Worm (Caenorhabditis elegans) whole organism, L1 larva: ENCODE data around the gene phf-5.
A peak's percentile ranks its signal among the peaks of the same experiment; 100 is the strongest.

Source experiments
- C04F5.9 ChIP-seq: sonication (generic microtip); optimal IDR thresholded peaks from 2 replicates; lab custom pipeline; 2016; ENCODE audit warnings: missing genetic modification characterization, missing compliant biosample characterization
- C16A3.4 ChIP-seq: fragments of 150-350 bp; optimal IDR thresholded peaks from 2 replicates; lab custom pipeline; 2014; ENCODE audit warnings: missing biosample characterization, missing genetic modification characterization
- Y116A8C.19 ChIP-seq: sonication (generic microtip); optimal IDR thresholded peaks from 2 replicates; lab custom pipeline; 2016; ENCODE audit warnings: missing compliant biosample characterization, missing genetic modification characterization, borderline replicate concordance
- aly-2 ChIP-seq: fragments of 150-350 bp; optimal IDR thresholded peaks from 2 replicates; lab custom pipeline; 2014; ENCODE audit warnings: missing biosample characterization, missing genetic modification characterization
- ceh-82 ChIP-seq, 3 experiments: fragments of 150-350 bp in 1 of 3; sonication (generic microtip) in 2 of 3; optimal IDR thresholded peaks; 2 replicates each; lab custom pipeline; 2014 to 2017; ENCODE audit warnings: missing biosample characterization in 3 of 3, missing genetic modification characterization in 3 of 3
- ceh-90 ChIP-seq: sonication (generic microtip); optimal IDR thresholded peaks from 2 replicates; lab custom pipeline; 2016; ENCODE audit warnings: missing genetic modification characterization, missing compliant biosample characterization
- dpl-1 ChIP-seq, 3 experiments: fragments of 150-350 bp in 2 of 3; sonication (generic microtip) in 1 of 3; optimal IDR thresholded peaks; 2 replicates each; lab custom pipeline; 2014 to 2017; ENCODE audit warnings: missing biosample characterization in 3 of 3, missing genetic modification characterization in 3 of 3, missing genetic modification reagents in 3 of 3
- efl-1 ChIP-seq, 4 experiments: fragments of 150-350 bp; optimal IDR thresholded peaks in 3 of 4; peaks in 1 of 4; 1 replicate in 1 of 4; 2 replicates in 3 of 4; lab custom pipeline; 2014; ENCODE audit warnings: missing biosample characterization in 2 of 4, missing genetic modification characterization in 2 of 4, missing genetic modification reagents in 2 of 4
- egl-13 ChIP-seq: sonication (generic microtip); optimal IDR thresholded peaks from 2 replicates; lab custom pipeline; 2016; ENCODE audit warnings: missing genotype, missing genetic modification reagents, missing genetic modification characterization, missing compliant biosample characterization
- elt-2 ChIP-seq: sonication (generic microtip); optimal IDR thresholded peaks from 2 replicates; lab custom pipeline; 2016; ENCODE audit warnings: missing genetic modification characterization, mild to moderate bottlenecking, inconsistent platforms, missing compliant biosample characterization, missing genetic modification reagents
- elt-3 ChIP-seq, 6 experiments: fragments of 150-350 bp in 1 of 6; sonication (generic microtip); optimal IDR thresholded peaks; 2 replicates each; lab custom pipeline; 2017 to 2018; ENCODE audit warnings: missing biosample characterization in 6 of 6, missing genetic modification characterization in 6 of 6, inconsistent platforms in 1 of 6
- fkh-4 ChIP-seq: sonication (generic microtip); optimal IDR thresholded peaks from 2 replicates; lab custom pipeline; 2016; ENCODE audit warnings: missing compliant biosample characterization, missing genetic modification characterization, borderline replicate concordance
- fkh-8 ChIP-seq: sonication (generic microtip); optimal IDR thresholded peaks from 2 replicates; lab custom pipeline; 2016; ENCODE audit warnings: mild to moderate bottlenecking, missing genetic modification characterization, missing compliant biosample characterization
- fos-1 ChIP-seq: fragments of 150-350 bp; optimal IDR thresholded peaks from 2 replicates; lab custom pipeline; 2014; ENCODE audit warnings: missing biosample characterization, missing genetic modification characterization
- grh-1 ChIP-seq: fragments of 200-800 bp; sonication (Bioruptor generic); IDR thresholded peaks from 2 replicates; pipeline ENCODE4 v1.3.6; 2022; ENCODE audit warnings: missing genetic modification reagents, missing genetic modification characterization, missing compliant biosample characterization
- hlh-17 ChIP-seq: fragments of 200-800 bp; sonication (Bioruptor generic); optimal IDR thresholded peaks from 2 replicates; lab custom pipeline; 2018; ENCODE audit warnings: missing genetic modification characterization, mild to moderate bottlenecking, missing compliant biosample characterization, moderate library complexity, borderline replicate concordance
- jun-1 ChIP-seq: fragments of 150-350 bp; optimal IDR thresholded peaks from 2 replicates; lab custom pipeline; 2014; ENCODE audit warnings: missing biosample characterization, missing genetic modification reagents, missing genetic modification characterization
- lin-14 ChIP-seq: fragments of 200-800 bp; sonication (Bioruptor generic); optimal IDR thresholded peaks from 2 replicates; lab custom pipeline; 2018; ENCODE audit warnings: mild to moderate bottlenecking, missing genetic modification characterization, moderate library complexity, missing compliant biosample characterization
- lin-39 ChIP-seq: fragments of 150-350 bp; optimal IDR thresholded peaks from 2 replicates; lab custom pipeline; 2014; ENCODE audit warnings: missing biosample characterization, missing genetic modification reagents, missing genetic modification characterization
- mab-9 ChIP-seq: fragments of 200-800 bp; sonication (Bioruptor generic); IDR thresholded peaks from 2 replicates; pipeline ENCODE4 v1.3.6; 2022; ENCODE audit warnings: missing genetic modification reagents, missing genetic modification characterization, missing compliant biosample characterization
- mdl-1 ChIP-seq, 2 experiments: fragments of 150-350 bp; optimal IDR thresholded peaks; 2 replicates each; lab custom pipeline; 2014 to 2017; ENCODE audit warnings: missing biosample characterization in 2 of 2, missing genetic modification characterization in 2 of 2, inconsistent platforms in 1 of 2
- nhr-12 ChIP-seq: sonication (generic microtip); optimal IDR thresholded peaks from 2 replicates; lab custom pipeline; 2017; ENCODE audit warnings: missing biosample characterization, missing genetic modification characterization
- nhr-47 ChIP-seq: sonication (generic microtip); optimal IDR thresholded peaks from 2 replicates; lab custom pipeline; 2016; ENCODE audit warnings: mild to moderate bottlenecking, missing genetic modification characterization, moderate library complexity, missing compliant biosample characterization
- nhr-71 ChIP-seq: sonication (generic microtip); optimal IDR thresholded peaks from 2 replicates; lab custom pipeline; 2016; ENCODE audit warnings: mild to moderate bottlenecking, missing genetic modification characterization, moderate library complexity, missing compliant biosample characterization
- nhr-76 ChIP-seq: sonication (generic microtip); optimal IDR thresholded peaks from 2 replicates; lab custom pipeline; 2017; ENCODE audit warnings: missing biosample characterization, missing genetic modification characterization
- nhr-77 ChIP-seq: fragments of 150-350 bp; optimal IDR thresholded peaks from 2 replicates; lab custom pipeline; 2014; ENCODE audit warnings: missing biosample characterization, missing genetic modification characterization
- nhr-85 ChIP-seq: sonication (generic microtip); peaks from one replicate; lab custom pipeline; 2016; ENCODE audit warnings: missing genetic modification characterization, inconsistent platforms, missing compliant biosample characterization
- pax-3 ChIP-seq: fragments of 200-800 bp; sonication (Bioruptor generic); optimal IDR thresholded peaks from 2 replicates; lab custom pipeline; 2018; ENCODE audit warnings: mild to moderate bottlenecking, missing genetic modification characterization, moderate library complexity, missing compliant biosample characterization
- skn-1 ChIP-seq: fragments of 150-350 bp; optimal IDR thresholded peaks from 2 replicates; lab custom pipeline; 2014; ENCODE audit warnings: missing biosample characterization, missing genetic modification characterization
- sptf-1 ChIP-seq: fragments of 150-350 bp; optimal IDR thresholded peaks from 2 replicates; lab custom pipeline; 2014; ENCODE audit warnings: missing biosample characterization, missing genetic modification characterization
- sup-37 ChIP-seq: fragments of 200-800 bp; sonication (Bioruptor generic); optimal IDR thresholded peaks from 2 replicates; lab custom pipeline; 2018; ENCODE audit warnings: mild to moderate bottlenecking, missing genetic modification characterization, missing compliant biosample characterization
- swsn-7 ChIP-seq: sonication (generic microtip); optimal IDR thresholded peaks from 2 replicates; lab custom pipeline; 2016; ENCODE audit warnings: missing genetic modification characterization, missing compliant biosample characterization
- vab-15 ChIP-seq: sonication (generic microtip); optimal IDR thresholded peaks from 2 replicates; lab custom pipeline; 2017; ENCODE audit warnings: missing genotype, mild to moderate bottlenecking, missing genetic modification characterization, missing compliant biosample characterization
- xbp-1 ChIP-seq: sonication (generic microtip); optimal IDR thresholded peaks from 2 replicates; lab custom pipeline; 2016; ENCODE audit warnings: missing genetic modification characterization, missing compliant biosample characterization
- ztf-11 ChIP-seq, 2 experiments: sonication (generic microtip); optimal IDR thresholded peaks; 2 replicates each; lab custom pipeline; 2016 to 2017; ENCODE audit warnings: missing genetic modification characterization in 2 of 2, missing biosample characterization in 1 of 2, missing compliant biosample characterization in 1 of 2

phf-5 gene

DNA sequence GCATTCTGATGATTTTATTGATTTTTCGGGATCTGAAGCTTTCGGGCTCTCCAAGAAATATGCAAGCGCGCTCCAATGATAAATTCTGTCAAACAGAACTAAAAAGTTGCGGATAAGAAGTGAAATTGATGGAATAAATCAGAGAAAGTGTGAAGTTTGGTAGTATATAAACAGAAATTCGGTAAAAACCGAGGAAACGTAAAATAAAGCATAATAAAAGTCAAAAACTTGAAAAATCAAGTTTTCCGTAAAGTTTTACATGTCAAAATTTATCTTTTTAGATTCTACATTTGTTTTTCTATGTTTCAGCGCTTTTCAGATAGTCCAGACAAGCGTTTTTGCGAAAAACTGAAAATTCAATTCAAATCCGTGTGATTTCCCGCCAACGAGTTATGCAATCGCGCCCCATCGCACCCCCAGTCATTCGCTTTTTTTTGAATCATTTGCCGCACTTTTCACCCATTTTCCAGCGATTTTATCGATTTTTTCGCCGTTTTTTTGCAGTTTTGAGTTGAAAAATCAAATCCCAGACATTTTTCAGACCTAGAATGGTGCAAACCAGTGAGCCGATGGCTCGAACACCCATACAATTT is 12.2 kb upstream of the phf-5 start, which contains the start of the genes Y54F10BM.13 and ppm-1.D (continued):
- peak; percentile 3 for TF ChIP-seq C04F5.9 (tag; lab: Kevin White, UChicago)
- TF ChIP-seq, all 84 proteins: peak for 19

DNA sequence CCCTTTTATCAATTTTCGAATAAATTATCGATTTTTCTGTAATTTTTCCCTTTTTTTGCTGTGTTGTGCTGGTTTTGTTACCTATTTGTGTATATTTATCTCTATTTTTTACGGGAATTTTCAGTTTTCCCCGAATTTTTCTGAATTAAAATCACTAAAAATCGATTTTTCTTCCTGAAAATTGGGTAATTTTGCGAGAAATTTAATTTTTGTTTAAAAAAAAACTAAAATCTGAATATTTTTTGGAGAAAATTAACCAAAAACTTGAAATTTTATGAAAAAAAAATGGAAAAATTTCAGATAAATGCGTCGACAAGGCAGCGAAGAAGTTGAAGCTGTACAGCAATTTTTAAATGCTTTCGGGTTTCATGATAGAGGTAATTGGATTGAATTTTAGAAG is 3.9 kb downstream of the phf-5 start, which contains the start of gene gip-1:
gip-1 (plus strand) TSS at position 301 of the 400 bp plus-strand sequence.
- TF ChIP-seq xbp-1 (tag; lab: Kevin White, UChicago): no peak
- no peak for TF ChIP-seq lin-39 (tag; lab: Kevin White, UChicago)
- TF ChIP-seq mab-9: no peak
- no peak for TF ChIP-seq fos-1 (tag; lab: Kevin White, UChicago)
- TF ChIP-seq efl-1 (optimal IDR thresholded peaks at IDR 0.05; lab: Kevin White, UChicago): no peak
- no peak for TF ChIP-seq efl-1 (GFP tag; optimal IDR thresholded peaks at IDR 0.05 in 1 of 2; lab: Kevin White, UChicago)
- TF ChIP-seq nhr-85 (tag; lab: Kevin White, UChicago): peak; percentile 9
- TF ChIP-seq, all 84 proteins: peak for 1

DNA sequence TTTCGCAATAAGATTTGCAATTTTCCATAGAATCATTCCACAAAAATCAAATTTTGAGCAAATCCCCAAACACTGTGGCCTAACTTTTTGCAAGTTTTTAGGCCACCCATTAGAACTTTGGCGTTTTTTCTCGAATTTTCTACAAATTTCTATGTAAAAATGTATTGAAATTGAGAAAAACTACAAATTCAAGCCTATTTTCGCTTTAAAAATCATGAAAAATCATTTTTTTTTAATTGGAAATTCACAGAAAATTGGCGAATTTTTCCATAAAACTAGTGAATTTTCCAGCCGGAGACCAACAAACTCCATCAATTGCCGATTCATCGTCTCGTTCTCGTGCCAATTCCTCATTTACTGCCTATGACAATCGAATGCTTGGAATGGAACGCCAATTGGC is 6.6 kb downstream of the phf-5 start:
- TF ChIP-seq efl-1 (optimal IDR thresholded peaks at IDR 0.05; lab: Kevin White, UChicago) (no peak), efl-1 (GFP tag; optimal IDR thresholded peaks at IDR 0.05 in 1 of 2; lab: Kevin White, UChicago) (peak in 1 of 2 experiments; percentile 91), fkh-8 (tag; lab: Kevin White, UChicago) (no peak), sup-37 (no peak), sptf-1 (no peak), vab-15 (tag; lab: Kevin White, UChicago) (no peak), ceh-90 (tag; lab: Kevin White, UChicago) (no peak)

DNA sequence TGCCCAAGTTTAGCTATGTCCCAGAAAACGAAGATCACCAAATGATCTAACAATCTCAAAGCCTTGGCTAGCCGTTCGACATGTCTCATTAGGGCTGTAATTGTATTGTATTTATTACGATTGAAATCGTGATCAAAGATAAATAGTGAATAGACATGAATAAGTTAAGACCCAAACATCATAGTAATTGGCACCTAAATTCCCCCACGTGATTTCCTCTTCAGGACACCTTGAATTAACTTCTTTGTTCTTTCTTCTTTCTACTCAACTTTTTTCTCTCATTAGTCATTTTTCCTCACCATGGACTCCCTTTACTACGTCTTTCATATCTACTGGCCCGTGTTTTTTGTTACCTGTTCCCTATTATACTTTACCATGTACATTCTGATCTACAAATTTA is 19.3 kb downstream of the phf-5 start, which contains the start of gene srd-69:
srd-69 (plus strand) TSS at position 301 of the 400 bp plus-strand sequence.
- no peak for TF ChIP-seq hlh-17 (GFP tag; lab: Kevin White, UChicago)
- no peak for TF ChIP-seq lin-14 (GFP tag; lab: Kevin White, UChicago)
- TF ChIP-seq ceh-90 (tag; lab: Kevin White, UChicago): no peak
- no peak for TF ChIP-seq Y116A8C.19 (tag; lab: Kevin White, UChicago)
- TF ChIP-seq, all 84 proteins: peak for 0

DNA sequence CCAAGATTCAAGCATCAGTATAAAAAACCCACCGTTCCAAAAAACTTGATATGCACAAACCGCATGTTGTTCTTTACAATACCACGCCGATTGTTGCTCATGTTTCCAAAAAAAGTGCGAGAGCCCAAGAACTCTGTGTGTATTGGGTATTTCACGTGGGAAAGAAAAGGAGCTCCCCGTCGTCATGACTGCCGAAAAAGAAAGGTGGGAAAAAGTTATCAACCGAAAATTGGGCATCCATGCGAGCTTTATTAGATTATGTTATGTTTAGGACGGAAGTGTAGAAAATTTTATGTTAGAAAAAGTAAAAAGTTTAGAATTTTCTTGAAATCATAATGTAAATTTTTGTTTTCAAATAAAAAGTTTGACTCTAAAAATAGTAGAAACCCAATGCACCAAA is 25.1 kb downstream of the phf-5 start, which contains the start of gene H04J21.4:
H04J21.4 (minus strand) TSS at position 101 of the 400 bp plus-strand sequence.
- TF ChIP-seq mab-9 (no peak), nhr-85 (tag; lab: Kevin White, UChicago) (peak; percentile 39)
- TF ChIP-seq, all 84 proteins: peak for 1

DNA sequence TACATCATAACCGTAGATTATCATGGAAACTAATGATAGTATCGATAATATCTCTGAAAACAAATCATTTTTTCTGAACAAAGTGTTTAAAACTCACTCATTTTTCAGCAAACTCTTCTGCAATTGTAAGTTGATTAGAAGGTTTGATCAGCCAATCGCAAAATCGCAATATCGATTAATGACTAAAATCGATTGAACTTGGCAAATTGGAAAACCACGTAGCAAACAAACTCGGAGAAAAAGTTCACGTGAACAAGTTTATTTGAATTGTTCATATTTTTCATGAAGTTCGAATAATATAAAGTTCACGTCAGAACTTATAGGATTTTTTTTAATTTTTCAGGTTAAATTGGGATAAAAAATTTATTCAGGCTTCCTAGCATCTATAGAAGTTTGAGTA is 28.5 kb downstream of the phf-5 start, which contains the start of gene H04J21.1:
H04J21.1 (minus strand) TSS at position 101 of the 400 bp plus-strand sequence.
- TF ChIP-seq nhr-77 (tag; lab: Kevin White, UChicago): no peak
- no peak for TF ChIP-seq ceh-82 (tag; optimal IDR thresholded peaks at IDR 0.05; lab: Kevin White, UChicago)
- no peak for TF ChIP-seq dpl-1 (GFP tag; optimal IDR thresholded peaks at IDR 0.05; lab: Kevin White, UChicago)
- no peak for TF ChIP-seq hlh-17 (GFP tag; lab: Kevin White, UChicago)
- TF ChIP-seq mdl-1 (tag; optimal IDR thresholded peaks at IDR 0.05; lab: Kevin White, UChicago): no peak
- TF ChIP-seq nhr-47 (tag; lab: Kevin White, UChicago): no peak
- TF ChIP-seq aly-2: no peak
- TF ChIP-seq jun-1: no peak

DNA sequence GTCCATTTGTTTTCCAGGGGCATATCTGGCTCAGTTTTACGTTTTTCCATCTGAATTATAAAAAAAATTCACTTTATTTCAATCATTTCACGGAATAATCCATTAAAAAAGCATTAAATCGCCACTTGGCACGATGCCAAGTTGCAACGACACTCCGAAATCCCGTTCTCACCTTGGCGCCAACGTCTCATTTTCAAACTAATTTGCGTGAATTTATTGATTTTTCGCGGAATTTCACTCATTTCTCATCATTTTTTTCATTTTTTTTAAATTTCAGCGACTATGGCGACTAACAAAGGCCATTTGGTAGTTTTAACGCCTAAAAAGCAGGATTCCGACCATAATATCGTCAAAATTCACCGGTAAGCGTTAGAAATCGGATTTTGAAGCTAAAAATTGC is 32.5 kb downstream of the phf-5 start, which contains the start of gene H14E04.2:
H14E04.2 (plus strand) TSS at position 276 of the 400 bp plus-strand sequence.
- TF ChIP-seq ztf-11 (tag; optimal IDR thresholded peaks at IDR 0.05; lab: Kevin White, UChicago): peak in 1 of 2 experiments; percentile 51
- TF ChIP-seq egl-13 (tag; lab: Kevin White, UChicago): peak; percentile 65
- TF ChIP-seq vab-15 (tag; lab: Kevin White, UChicago): peak; percentile 75
- no peak for TF ChIP-seq sptf-1
- TF ChIP-seq C16A3.4: peak; percentile 87
- no peak for TF ChIP-seq hlh-17 (GFP tag; lab: Kevin White, UChicago)
- TF ChIP-seq grh-1: peak; percentile 77
- peak; percentile 19 for TF ChIP-seq elt-2 (tag; lab: Kevin White, UChicago)
- TF ChIP-seq nhr-76 (tag; lab: Kevin White, UChicago): no peak
- no peak for TF ChIP-seq nhr-12
- TF ChIP-seq skn-1 (tag; lab: Kevin White, UChicago): peak; percentile 58
- TF ChIP-seq xbp-1 (tag; lab: Kevin White, UChicago): peak; percentile 87
- peak; percentile 94 to 96 (median 95) for TF ChIP-seq dpl-1 (GFP tag; optimal IDR thresholded peaks at IDR 0.05; lab: Kevin White, UChicago)
- peak; percentile 78 to 84 (median 83) for TF ChIP-seq ceh-82 (tag; optimal IDR thresholded peaks at IDR 0.05; lab: Kevin White, UChicago)
- peak; percentile 81 for TF ChIP-seq swsn-7 (tag; lab: Kevin White, UChicago)
- peak; percentile 23 for TF ChIP-seq fkh-4 (tag; lab: Kevin White, UChicago)
- TF ChIP-seq pax-3 (tag; lab: Kevin White, UChicago): peak; percentile 73
- TF ChIP-seq elt-3 (tag; optimal IDR thresholded peaks at IDR 0.05; lab: Kevin White, UChicago): peak in 2 of 6 experiments; percentile 61 to 85
- peak; percentile 57 for TF ChIP-seq nhr-77 (tag; lab: Kevin White, UChicago)
- peak; percentile 87 for TF ChIP-seq nhr-71 (tag; lab: Kevin White, UChicago)
